Worm (Caenorhabditis elegans) whole organism, L4/young adult: Measurements from ENCODE around the gene sri-18.

ENCODE experiments used
- W03F9.2 ChIP-seq: fragments of 150-350 bp; optimal IDR thresholded peaks from 2 replicates; lab custom pipeline; 2014; ENCODE audit warnings: missing biosample characterization, missing genetic modification characterization
- dao-5 ChIP-seq: sonication (generic microtip); optimal IDR thresholded peaks from 2 replicates; lab custom pipeline; 2016; ENCODE audit warnings: missing genotype, missing genetic modification characterization, moderate library complexity, missing compliant biosample characterization
- him-1 ChIP-seq: sonication (generic microtip); optimal IDR thresholded peaks from 2 replicates; lab custom pipeline; 2016; ENCODE audit warnings: missing genotype, missing genetic modification reagents, missing genetic modification characterization, missing compliant biosample characterization

DNA sequence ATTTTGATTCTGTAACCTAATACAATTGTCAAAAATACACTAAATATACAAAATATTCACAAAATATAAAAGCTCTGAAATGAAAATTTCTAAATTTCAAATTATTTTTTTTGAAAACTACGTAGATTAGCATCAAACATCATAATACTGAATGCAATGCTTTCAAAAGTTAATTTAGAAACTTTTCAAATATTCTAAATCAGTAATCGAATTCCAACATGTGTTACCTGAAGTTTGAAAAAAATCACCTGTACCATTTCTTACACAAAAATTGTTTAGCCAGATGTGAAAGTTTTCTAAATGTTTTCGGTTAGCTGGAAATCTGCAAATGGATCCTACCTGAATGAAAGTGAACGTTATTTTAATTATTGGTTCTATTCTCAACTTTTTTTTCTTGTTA, 38.4 kb downstream of the sri-18 start, which contains the start of gene C12D8.20:
- TF ChIP-seq him-1 (tag; lab: Kevin White, UChicago): no peak
- TF ChIP-seq dao-5 (tag; lab: Kevin White, UChicago): no peak
- no peak for TF ChIP-seq W03F9.2 (tag; lab: Kevin White, UChicago)
